Worm (Caenorhabditis elegans) whole organism, L4 larva: ENCODE measurements around the gene T16G1.7.

Source experiments
- F10B5.3 ChIP-seq: sonication (generic microtip); optimal IDR thresholded peaks from 2 replicates; lab custom pipeline; 2016; ENCODE audit warnings: mild to moderate bottlenecking, missing genetic modification characterization, missing compliant biosample characterization
- ama-1 ChIP-seq: fragments of 150-350 bp; optimal IDR thresholded peaks from 2 replicates; lab custom pipeline; 2014; ENCODE audit warnings: inconsistent platforms, mixed read lengths
- ceh-62 ChIP-seq: sonication (generic microtip); optimal IDR thresholded peaks from 2 replicates; lab custom pipeline; 2017; ENCODE audit warnings: missing biosample characterization, missing genetic modification characterization
- ceh-82 ChIP-seq: sonication (generic microtip); optimal IDR thresholded peaks from 2 replicates; lab custom pipeline; 2017; ENCODE audit warnings: missing biosample characterization, missing genetic modification characterization
- gei-8 ChIP-seq: fragments of 200-800 bp; sonication (Bioruptor generic); optimal IDR thresholded peaks from 2 replicates; lab custom pipeline; 2018; ENCODE audit warnings: mild to moderate bottlenecking, missing genetic modification characterization, missing compliant biosample characterization
- jun-1 ChIP-seq: fragments of 150-350 bp; optimal IDR thresholded peaks from 2 replicates; lab custom pipeline; 2014; ENCODE audit warnings: missing biosample characterization, missing genetic modification reagents, missing genetic modification characterization
- lsy-2 ChIP-seq, 2 experiments: fragments of 150-350 bp in 1 of 2; sonication (generic microtip) in 1 of 2; optimal IDR thresholded peaks; 2 replicates each; lab custom pipeline; 2014 to 2017; ENCODE audit warnings: missing biosample characterization in 2 of 2, missing genetic modification characterization in 2 of 2
- nhr-11 ChIP-seq: fragments of 150-350 bp; optimal IDR thresholded peaks from 2 replicates; lab custom pipeline; 2014; ENCODE audit warnings: missing biosample characterization, missing genetic modification characterization
- nhr-237 ChIP-seq: sonication (generic microtip); optimal IDR thresholded peaks from 2 replicates; lab custom pipeline; 2017; ENCODE audit warnings: missing biosample characterization, missing genetic modification characterization
- nhr-41 ChIP-seq: fragments of 200-800 bp; sonication (Bioruptor generic); IDR thresholded peaks from 2 replicates; pipeline ENCODE4 v1.3.6; 2022; ENCODE audit warnings: missing genetic modification reagents, missing genetic modification characterization, missing compliant biosample characterization
- snpc-4 ChIP-seq: fragments of 150-350 bp; optimal IDR thresholded peaks from 2 replicates; lab custom pipeline; 2014; ENCODE audit warnings: missing biosample characterization, missing genetic modification characterization
- spr-3 ChIP-seq: fragments of 200-800 bp; sonication (Bioruptor generic); optimal IDR thresholded peaks from 2 replicates; lab custom pipeline; 2018; ENCODE audit warnings: mild to moderate bottlenecking, missing genetic modification characterization, missing compliant biosample characterization
- unc-39 ChIP-seq: sonication (generic microtip); optimal IDR thresholded peaks from 2 replicates; lab custom pipeline; 2017; ENCODE audit warnings: missing biosample characterization, missing genetic modification characterization

DNA sequence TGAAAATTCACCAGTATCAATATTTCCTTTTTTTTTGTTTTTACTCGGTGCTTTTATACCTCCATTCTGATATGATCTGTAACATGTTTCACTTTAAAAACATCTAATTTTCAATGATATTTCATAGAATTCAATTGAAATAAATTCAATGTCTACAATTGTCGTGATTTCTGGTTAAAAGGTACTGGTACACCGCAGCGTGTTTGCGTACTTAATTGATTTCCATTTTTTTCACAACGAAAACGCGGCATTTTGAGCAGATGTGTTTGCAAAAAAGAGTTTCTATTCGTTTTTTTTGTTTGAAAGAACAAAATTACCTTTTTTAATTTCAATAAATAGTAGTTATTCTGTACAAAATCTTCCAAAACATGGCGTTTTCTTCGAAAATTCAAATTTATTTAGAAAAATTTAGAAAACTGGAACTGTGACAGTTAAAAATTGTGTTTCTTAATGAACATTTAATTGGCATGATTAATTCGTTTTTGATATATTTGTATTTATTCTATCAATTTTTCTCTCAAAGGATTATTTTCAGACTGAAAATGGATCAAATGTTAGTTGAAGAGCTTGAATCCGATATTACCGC is 35.8 kb upstream of the T16G1.7 start, which contains the start of gene pnn-1:
- TF ChIP-seq ceh-82 (tag; lab: Kevin White, UChicago) (no peak), ama-1 (lab: Kevin White, UChicago) (no peak), snpc-4 (tag; lab: Kevin White, UChicago) (no peak), gei-8 (GFP tag; lab: Kevin White, UChicago) (no peak), nhr-11 (no peak), nhr-237 (no peak), spr-3 (GFP tag; lab: Kevin White, UChicago) (no peak), F10B5.3 (tag; lab: Kevin White, UChicago) (no peak), jun-1 (tag; lab: Kevin White, UChicago) (no peak), nhr-41 (GFP tag; lab: Robert Waterston, UW) (no peak), unc-39 (tag; lab: Kevin White, UChicago) (no peak), lsy-2 (tag; optimal IDR thresholded peaks at IDR 0.05; lab: Kevin White, UChicago) (peak in 1 of 2 experiments; percentile 90), ceh-62 (tag; lab: Kevin White, UChicago) (no peak)
